Fruit fly (Drosophila melanogaster) whole organism, adult: Measurements from ENCODE around the gene CG18581.

Source experiments
- CG11617 ChIP-seq: fragments of 200-800 bp; sonication (Bioruptor generic); optimal IDR thresholded peaks from 2 replicates; lab custom pipeline; 2017; ENCODE audit warnings: mild to moderate bottlenecking, missing biosample characterization, missing genetic modification reagents, missing genetic modification characterization
- CG12768 ChIP-seq: fragments of 200-800 bp; sonication (Bioruptor generic); optimal IDR thresholded peaks from 2 replicates; lab custom pipeline; 2017; ENCODE audit warnings: missing biosample characterization, missing genetic modification characterization, mild to moderate bottlenecking, moderate library complexity, missing genetic modification reagents
- CG14711 ChIP-seq: fragments of 200-800 bp; sonication (Bioruptor generic); optimal IDR thresholded peaks from 2 replicates; lab custom pipeline; 2018; ENCODE audit warnings: missing biosample characterization, mild to moderate bottlenecking, missing genetic modification characterization, moderate library complexity
- CG1620 ChIP-seq: fragments of 200-800 bp; sonication (Bioruptor generic); optimal IDR thresholded peaks from 2 replicates; lab custom pipeline; 2016; ENCODE audit warnings: missing biosample characterization, missing genetic modification characterization
- CG33017 ChIP-seq: fragments of 200-800 bp; sonication (Bioruptor generic); optimal IDR thresholded peaks from 2 replicates; lab custom pipeline; 2018; ENCODE audit warnings: missing biosample characterization, mild to moderate bottlenecking, missing genetic modification characterization, moderate library complexity
- CG5204 ChIP-seq: fragments of 200-800 bp; sonication (Bioruptor generic); optimal IDR thresholded peaks from 2 replicates; lab custom pipeline; 2016; ENCODE audit warnings: missing biosample characterization, missing genetic modification characterization
- CG7045 ChIP-seq: fragments of 200-800 bp; sonication (Bioruptor generic); optimal IDR thresholded peaks from 2 replicates; lab custom pipeline; 2017; ENCODE audit warnings: missing biosample characterization, mild to moderate bottlenecking, missing genetic modification characterization
- CG7101 ChIP-seq: fragments of 200-800 bp; sonication (Bioruptor generic); optimal IDR thresholded peaks from 2 replicates; lab custom pipeline; 2018; ENCODE audit warnings: missing biosample characterization, mild to moderate bottlenecking, missing genetic modification characterization, moderate library complexity
- Clk ChIP-seq: fragments of 200-800 bp; sonication (Bioruptor generic); optimal IDR thresholded peaks from 2 replicates; lab custom pipeline; 2017; ENCODE audit warnings: missing biosample characterization, missing genetic modification characterization
- Crg-1 ChIP-seq: fragments of 200-800 bp; sonication (Bioruptor generic); optimal IDR thresholded peaks from 2 replicates; lab custom pipeline; 2016; ENCODE audit warnings: missing biosample characterization, missing genetic modification characterization
- Hr96 ChIP-seq: fragments of 200-800 bp; sonication (Bioruptor generic); optimal IDR thresholded peaks from 2 replicates; lab custom pipeline; 2016; ENCODE audit warnings: missing biosample characterization, missing genetic modification characterization
- Mnt ChIP-seq: fragments of 200-800 bp; sonication (Bioruptor generic); optimal IDR thresholded peaks from 2 replicates; lab custom pipeline; 2016; ENCODE audit warnings: missing biosample characterization, mild to moderate bottlenecking, missing genetic modification characterization
- bab1 ChIP-seq: fragments of 200-800 bp; sonication (Bioruptor generic); optimal IDR thresholded peaks from 3 replicates; lab custom pipeline; 2019; ENCODE audit warnings: missing biosample characterization, mild to moderate bottlenecking, missing genetic modification characterization, moderate library complexity
- cic ChIP-seq: fragments of 200-800 bp; sonication (Bioruptor generic); optimal IDR thresholded peaks from 2 replicates; lab custom pipeline; 2017; ENCODE audit warnings: missing biosample characterization, mild to moderate bottlenecking, missing genetic modification characterization, moderate library complexity
- cnc ChIP-seq, 2 experiments: fragments of >200 bp; optimal IDR thresholded peaks; 2 replicates each; lab custom pipeline; 2017
- kay ChIP-seq: fragments of 200-800 bp; sonication (Bioruptor generic); peaks from one replicate; lab custom pipeline; 2016; ENCODE audit warnings: missing biosample characterization, missing genetic modification characterization, borderline replicate concordance
- ovo ChIP-seq: fragments of 200-800 bp; sonication (Bioruptor generic); optimal IDR thresholded peaks from 2 replicates; lab custom pipeline; 2016; ENCODE audit warnings: missing biosample characterization, missing genetic modification characterization
- pad ChIP-seq: fragments of 200-800 bp; sonication (Bioruptor generic); optimal IDR thresholded peaks from 3 replicates; lab custom pipeline; 2017; ENCODE audit warnings: missing biosample characterization, missing genetic modification characterization, mild to moderate bottlenecking, moderate library complexity, missing genetic modification reagents
- tj ChIP-seq: fragments of 200-800 bp; sonication (Bioruptor generic); optimal IDR thresholded peaks from 3 replicates; lab custom pipeline; 2017; ENCODE audit warnings: missing biosample characterization, mild to moderate bottlenecking, missing genetic modification characterization, moderate library complexity
- toe ChIP-seq: fragments of 200-800 bp; sonication (Bioruptor generic); optimal IDR thresholded peaks from 2 replicates; lab custom pipeline; 2016; ENCODE audit warnings: missing biosample characterization, missing genetic modification characterization

The CG18581 gene

dm6 chr3L:15094589-15095288 is 44.7 kb upstream of the CG18581 start, which contains the start of the genes sstn, Plp and GlyRS:
TSS of gene sstn (minus strand) at chr3L:15094719.
TSS of gene Plp (minus strand) at chr3L:15094724.
TSS of gene GlyRS (plus strand) at chr3L:15095142.
- TF ChIP-seq kay (GFP tag; lab: Kevin White, UChicago) = peak; percentile 81
- TF ChIP-seq CG14711 (tag; lab: Kevin White, UChicago) = peak; percentile 60
- TF ChIP-seq ovo (GFP tag; lab: Kevin White, UChicago) = peak; percentile 37
- peak; percentile 54 for TF ChIP-seq CG12768
- TF ChIP-seq Clk = no peak
- peak; percentile 58 for TF ChIP-seq CG7101 (tag; lab: Kevin White, UChicago)
- no peak for TF ChIP-seq cic (GFP tag; lab: Kevin White, UChicago)
- no peak for TF ChIP-seq Hr96
- peak; percentile 64 for TF ChIP-seq pad (GFP tag; lab: Kevin White, UChicago)
- TF ChIP-seq Crg-1 = peak; percentile 31
- TF ChIP-seq tj (GFP tag; lab: Kevin White, UChicago) = peak; percentile 34
- TF ChIP-seq Mnt (GFP tag; lab: Kevin White, UChicago) = peak; percentile 61
- no peak for TF ChIP-seq cnc (optimal IDR thresholded peaks at IDR 0.05; lab: Kevin White, UChicago)
- TF ChIP-seq CG5204 = no peak
- peak; percentile 58 for TF ChIP-seq bab1
- peak; percentile 36 for TF ChIP-seq CG7045
- TF ChIP-seq CG33017 (tag; lab: Kevin White, UChicago) = no peak
- peak; percentile 57 for TF ChIP-seq CG11617
- no peak for TF ChIP-seq CG1620
- no peak for TF ChIP-seq toe (GFP tag; lab: Kevin White, UChicago)

- TF ChIP-seq bab1 (peak; percentile 29), CG33017 (tag; lab: Kevin White, UChicago) (no peak), CG7045 (no peak), ovo (GFP tag; lab: Kevin White, UChicago) (peak; percentile 65), toe (GFP tag; lab: Kevin White, UChicago) (no peak), cic (GFP tag; lab: Kevin White, UChicago) (no peak), Mnt (GFP tag; lab: Kevin White, UChicago) (no peak), CG12768 (peak; percentile 8), CG5204 (no peak), CG14711 (tag; lab: Kevin White, UChicago) (no peak), Hr96 (no peak), Crg-1 (no peak), Clk (no peak), cnc (optimal IDR thresholded peaks at IDR 0.05; lab: Kevin White, UChicago) (no peak), CG11617 (no peak), CG1620 (no peak), CG7101 (tag; lab: Kevin White, UChicago) (no peak), kay (GFP tag; lab: Kevin White, UChicago) (peak; percentile 44), tj (GFP tag; lab: Kevin White, UChicago) (no peak)
These were observed 44.0 kb upstream of the CG18581 start for dm6 chr3L:15093929-15094588.

- TF ChIP-seq CG11617 (no peak), CG7045 (no peak), cic (GFP tag; lab: Kevin White, UChicago) (no peak), bab1 (no peak), Mnt (GFP tag; lab: Kevin White, UChicago) (no peak), CG12768 (no peak), CG1620 (no peak), CG5204 (no peak), Clk (no peak), toe (GFP tag; lab: Kevin White, UChicago) (no peak), kay (GFP tag; lab: Kevin White, UChicago) (no peak), CG7101 (tag; lab: Kevin White, UChicago) (no peak), CG33017 (tag; lab: Kevin White, UChicago) (no peak), pad (GFP tag; lab: Kevin White, UChicago) (no peak)
These were observed 40.1 kb upstream of the CG18581 start for dm6 chr3L:15089887-15090679.

dm6 chr3L:15089083-15089704 is 39.2 kb upstream of the CG18581 start:
- no peak for TF ChIP-seq ovo (GFP tag; lab: Kevin White, UChicago)
- TF ChIP-seq CG1620 = no peak
- no peak for TF ChIP-seq toe (GFP tag; lab: Kevin White, UChicago)
- TF ChIP-seq CG14711 (tag; lab: Kevin White, UChicago) = no peak
- no peak for TF ChIP-seq CG7101 (tag; lab: Kevin White, UChicago)
- TF ChIP-seq CG12768 = no peak
- no peak for TF ChIP-seq CG11617
- TF ChIP-seq CG7045 = no peak
- TF ChIP-seq Hr96 = no peak

dm6 chr3L:15088285-15088684 is 38.3 kb upstream of the CG18581 start:
- no peak for TF ChIP-seq Hr96
- no peak for TF ChIP-seq Mnt (GFP tag; lab: Kevin White, UChicago)
- no peak for TF ChIP-seq CG14711 (tag; lab: Kevin White, UChicago)
- no peak for TF ChIP-seq Clk
- TF ChIP-seq CG7101 (tag; lab: Kevin White, UChicago) = no peak
- TF ChIP-seq kay (GFP tag; lab: Kevin White, UChicago) = peak; percentile 27
